Worm (Caenorhabditis elegans): ENCODE data around the gene C42D4.18.

Gene C42D4.18

DNA sequence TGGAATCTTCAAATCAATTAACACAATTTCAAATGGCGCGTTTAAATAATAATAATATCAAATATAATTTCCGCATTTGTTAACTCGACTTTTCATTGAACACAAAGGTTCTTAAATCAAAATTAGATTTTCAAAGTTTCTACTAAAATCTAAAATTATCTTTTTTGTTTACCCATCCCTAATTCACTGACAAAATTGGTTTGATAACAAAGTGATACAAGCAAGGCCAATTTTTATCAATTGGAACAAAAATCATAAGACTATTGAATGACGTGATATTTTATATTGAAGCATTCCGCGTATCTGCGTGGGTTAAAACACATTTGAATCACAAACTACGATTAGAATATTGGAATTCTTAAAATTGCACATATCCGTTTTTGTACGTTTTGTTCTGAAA, 23.8 kb downstream of the C42D4.18 start:
- TF ChIP-seq cog-1 (tag; optimal IDR thresholded peaks at IDR 0.05), result no peak
- TF ChIP-seq T22C8.4 (GFP tag; IDR thresholded peaks at IDR 0.05), result no peak
- TF ChIP-seq tab-1 (GFP tag; IDR thresholded peaks at IDR 0.05), result no peak
- TF ChIP-seq med-1 (GFP tag; optimal IDR thresholded peaks at IDR 0.05; ENCODE audit: insufficient read depth), result no peak
- TF ChIP-seq ztf-23 (GFP tag; IDR thresholded peaks at IDR 0.05), result no peak
- no peak for TF ChIP-seq flt-1 (GFP tag; IDR thresholded peaks at IDR 0.05)
- no peak for TF ChIP-seq ref-1 (GFP tag; conservative IDR thresholded peaks at IDR 0.05)
- TF ChIP-seq ztf-29 (GFP tag; IDR thresholded peaks at IDR 0.05), result no peak
- TF ChIP-seq klf-2 (GFP tag; conservative IDR thresholded peaks at IDR 0.05), result no peak

- TF ChIP-seq ref-1 (GFP tag; conservative IDR thresholded peaks at IDR 0.05), result no peak
- TF ChIP-seq tab-1 (GFP tag; IDR thresholded peaks at IDR 0.05), result no peak
- TF ChIP-seq med-1 (GFP tag; optimal IDR thresholded peaks at IDR 0.05; ENCODE audit: insufficient read depth), result no peak
- TF ChIP-seq flt-1 (GFP tag; IDR thresholded peaks at IDR 0.05), result no peak
- TF ChIP-seq ztf-29 (GFP tag; IDR thresholded peaks at IDR 0.05), result no peak
- no peak for TF ChIP-seq ztf-23 (GFP tag; IDR thresholded peaks at IDR 0.05)
- TF ChIP-seq cog-1 (tag; optimal IDR thresholded peaks at IDR 0.05), result no peak
- TF ChIP-seq T22C8.4 (GFP tag; IDR thresholded peaks at IDR 0.05), result no peak
- TF ChIP-seq klf-2 (GFP tag; conservative IDR thresholded peaks at IDR 0.05), result no peak
These were observed 25.2 kb downstream of the C42D4.18 start, which contains the start of gene R13A1.5 for ce11 chrIV:7191745-7192144. TSS of gene R13A1.5 (minus strand) at chrIV:7191845.

ce11 chrIV:7195734-7196133, 29.2 kb downstream of the C42D4.18 start, which contains the start of gene best-16:
TSS of gene best-16 (minus strand) at chrIV:7195834.
- TF ChIP-seq klf-2 (GFP tag; conservative IDR thresholded peaks at IDR 0.05) (no peak), ztf-29 (GFP tag; IDR thresholded peaks at IDR 0.05) (no peak), cog-1 (tag; optimal IDR thresholded peaks at IDR 0.05) (no peak), flt-1 (GFP tag; IDR thresholded peaks at IDR 0.05) (no peak), tab-1 (GFP tag; IDR thresholded peaks at IDR 0.05) (no peak), ref-1 (GFP tag; conservative IDR thresholded peaks at IDR 0.05) (no peak), T22C8.4 (GFP tag; IDR thresholded peaks at IDR 0.05) (no peak), med-1 (GFP tag; optimal IDR thresholded peaks at IDR 0.05; ENCODE audit: insufficient read depth) (no peak)

DNA sequence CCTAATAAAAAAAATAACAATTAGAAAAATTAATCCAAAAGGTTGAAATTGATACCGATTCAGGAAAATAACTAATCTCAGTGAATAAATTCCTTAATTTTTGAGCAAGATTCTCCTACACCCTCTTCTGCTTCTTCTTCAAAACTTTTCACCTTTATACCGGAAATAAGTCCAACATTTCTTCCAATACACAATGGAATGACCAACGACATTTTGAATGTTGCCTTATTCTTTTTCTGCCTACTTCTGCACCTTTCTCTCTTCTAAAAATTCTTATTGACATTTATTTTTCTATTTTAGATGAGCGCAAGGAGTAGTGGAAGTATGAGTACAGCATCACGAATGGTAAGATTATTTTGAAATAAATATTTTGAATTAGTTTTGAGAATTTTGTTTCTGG, 30.3 kb downstream of the C42D4.18 start, which contains the start of gene unc-8:
unc-8 (plus strand) TSS at position 301 of the 400 bp plus-strand sequence.
- TF ChIP-seq T22C8.4 (GFP tag; IDR thresholded peaks at IDR 0.05), result no peak
- no peak for TF ChIP-seq med-1 (GFP tag; optimal IDR thresholded peaks at IDR 0.05; ENCODE audit: insufficient read depth)
- TF ChIP-seq ztf-29 (GFP tag; IDR thresholded peaks at IDR 0.05), result no peak
- no peak for TF ChIP-seq tab-1 (GFP tag; IDR thresholded peaks at IDR 0.05)
- no peak for TF ChIP-seq ref-1 (GFP tag; conservative IDR thresholded peaks at IDR 0.05)
- no peak for TF ChIP-seq cog-1 (tag; optimal IDR thresholded peaks at IDR 0.05)
- no peak for TF ChIP-seq flt-1 (GFP tag; IDR thresholded peaks at IDR 0.05)
- TF ChIP-seq klf-2 (GFP tag; conservative IDR thresholded peaks at IDR 0.05), result no peak
- no peak for TF ChIP-seq ztf-23 (GFP tag; IDR thresholded peaks at IDR 0.05)

- TF ChIP-seq ztf-29 (GFP tag; IDR thresholded peaks at IDR 0.05) (no peak), ztf-23 (GFP tag; IDR thresholded peaks at IDR 0.05) (no peak), tab-1 (GFP tag; IDR thresholded peaks at IDR 0.05) (no peak), flt-1 (GFP tag; IDR thresholded peaks at IDR 0.05) (no peak), ref-1 (GFP tag; conservative IDR thresholded peaks at IDR 0.05) (no peak), med-1 (GFP tag; optimal IDR thresholded peaks at IDR 0.05; ENCODE audit: insufficient read depth) (no peak), cog-1 (tag; optimal IDR thresholded peaks at IDR 0.05) (no peak), klf-2 (GFP tag; conservative IDR thresholded peaks at IDR 0.05) (no peak), T22C8.4 (GFP tag; IDR thresholded peaks at IDR 0.05) (no peak)
These were observed 37.1 kb downstream of the C42D4.18 start, which contains the start of gene R13A1.3 for ce11 chrIV:7203696-7204095. TSS of gene R13A1.3 (plus strand) at chrIV:7203996.

ce11 chrIV:7205969-7206368, 39.4 kb downstream of the C42D4.18 start, which contains the start of gene kcc-1:
TSS of gene kcc-1 (plus strand) at chrIV:7206269.
- TF ChIP-seq T22C8.4 (GFP tag; IDR thresholded peaks at IDR 0.05) (no peak), med-1 (GFP tag; optimal IDR thresholded peaks at IDR 0.05; ENCODE audit: insufficient read depth) (no peak), cog-1 (tag; optimal IDR thresholded peaks at IDR 0.05) (no peak), ztf-23 (GFP tag; IDR thresholded peaks at IDR 0.05) (no peak), klf-2 (GFP tag; conservative IDR thresholded peaks at IDR 0.05) (no peak)

ce11 chrIV:7208961-7209360, 42.4 kb downstream of the C42D4.18 start:
- no peak for TF ChIP-seq ztf-23 (GFP tag; IDR thresholded peaks at IDR 0.05)
- no peak for TF ChIP-seq ref-1 (GFP tag; conservative IDR thresholded peaks at IDR 0.05)
- TF ChIP-seq flt-1 (GFP tag; IDR thresholded peaks at IDR 0.05), result no peak
- TF ChIP-seq klf-2 (GFP tag; conservative IDR thresholded peaks at IDR 0.05), result no peak
- TF ChIP-seq tab-1 (GFP tag; IDR thresholded peaks at IDR 0.05), result no peak
- no peak for TF ChIP-seq T22C8.4 (GFP tag; IDR thresholded peaks at IDR 0.05)
- no peak for TF ChIP-seq ztf-29 (GFP tag; IDR thresholded peaks at IDR 0.05)
- TF ChIP-seq cog-1 (tag; optimal IDR thresholded peaks at IDR 0.05), result no peak
- TF ChIP-seq med-1 (GFP tag; optimal IDR thresholded peaks at IDR 0.05; ENCODE audit: insufficient read depth), result no peak

DNA sequence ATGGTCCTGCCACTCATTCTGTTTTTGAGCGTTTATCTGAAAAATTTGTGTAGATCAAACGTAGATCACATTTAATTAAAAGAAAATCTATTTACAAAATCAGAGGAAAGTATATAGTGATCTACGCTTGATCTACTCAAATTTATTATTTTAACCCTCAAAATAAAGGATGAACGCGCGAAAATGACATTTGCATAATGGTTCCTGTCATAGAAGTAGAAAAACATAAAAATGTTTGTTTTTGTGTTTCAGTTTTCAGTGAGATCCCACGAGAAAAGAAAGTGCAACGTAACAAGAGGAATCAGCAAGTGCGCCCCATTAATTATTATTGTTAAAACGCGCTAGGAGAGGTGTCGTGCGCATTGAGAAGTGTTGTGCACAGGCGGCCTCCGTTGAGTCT, 44.7 kb downstream of the C42D4.18 start:
- no peak for TF ChIP-seq flt-1 (GFP tag; IDR thresholded peaks at IDR 0.05)
- no peak for TF ChIP-seq cog-1 (tag; optimal IDR thresholded peaks at IDR 0.05)
- no peak for TF ChIP-seq klf-2 (GFP tag; conservative IDR thresholded peaks at IDR 0.05)
- no peak for TF ChIP-seq T22C8.4 (GFP tag; IDR thresholded peaks at IDR 0.05)
- TF ChIP-seq ztf-23 (GFP tag; IDR thresholded peaks at IDR 0.05), result no peak
- no peak for TF ChIP-seq ztf-29 (GFP tag; IDR thresholded peaks at IDR 0.05)

- TF ChIP-seq ref-1 (GFP tag; conservative IDR thresholded peaks at IDR 0.05) (no peak), ztf-29 (GFP tag; IDR thresholded peaks at IDR 0.05) (no peak), T22C8.4 (GFP tag; IDR thresholded peaks at IDR 0.05) (no peak), cog-1 (tag; optimal IDR thresholded peaks at IDR 0.05) (no peak), klf-2 (GFP tag; conservative IDR thresholded peaks at IDR 0.05) (no peak), med-1 (GFP tag; optimal IDR thresholded peaks at IDR 0.05; ENCODE audit: insufficient read depth) (no peak), tab-1 (GFP tag; IDR thresholded peaks at IDR 0.05) (no peak), flt-1 (GFP tag; IDR thresholded peaks at IDR 0.05) (no peak), ztf-23 (GFP tag; IDR thresholded peaks at IDR 0.05) (no peak)
These were observed 46.2 kb downstream of the C42D4.18 start for ce11 chrIV:7212769-7213168.

- no peak for TF ChIP-seq klf-2 (GFP tag; conservative IDR thresholded peaks at IDR 0.05)
- TF ChIP-seq ref-1 (GFP tag; conservative IDR thresholded peaks at IDR 0.05), result no peak
- no peak for TF ChIP-seq flt-1 (GFP tag; IDR thresholded peaks at IDR 0.05)
- TF ChIP-seq med-1 (GFP tag; optimal IDR thresholded peaks at IDR 0.05; ENCODE audit: insufficient read depth), result no peak
- TF ChIP-seq cog-1 (tag; optimal IDR thresholded peaks at IDR 0.05), result no peak
- TF ChIP-seq ztf-23 (GFP tag; IDR thresholded peaks at IDR 0.05), result no peak
- no peak for TF ChIP-seq ztf-29 (GFP tag; IDR thresholded peaks at IDR 0.05)
- TF ChIP-seq T22C8.4 (GFP tag; IDR thresholded peaks at IDR 0.05), result no peak
- no peak for TF ChIP-seq tab-1 (GFP tag; IDR thresholded peaks at IDR 0.05)
These were observed 49.6 kb downstream of the C42D4.18 start for ce11 chrIV:7216210-7216609.
